Worm (Caenorhabditis elegans) whole organism, L2 larva: ENCODE data around the gene ZK930.4.

Experiments used
- ama-1 ChIP-seq: fragments of 150-350 bp; optimal IDR thresholded peaks from 2 replicates; lab custom pipeline; 2018; ENCODE audit warnings: inconsistent platforms
- gmeb-1 ChIP-seq: fragments of 150-350 bp; optimal IDR thresholded peaks from 2 replicates; lab custom pipeline; 2014; ENCODE audit warnings: missing biosample characterization, missing genetic modification characterization
- lin-13 ChIP-seq: fragments of 150-350 bp; optimal IDR thresholded peaks from 2 replicates; lab custom pipeline; 2014; ENCODE audit warnings: missing biosample characterization, missing genetic modification reagents, missing genetic modification characterization
- mbf-1 ChIP-seq: sonication (generic microtip); optimal IDR thresholded peaks from 2 replicates; lab custom pipeline; 2017; ENCODE audit warnings: missing biosample characterization, missing genetic modification characterization
- mdl-1 ChIP-seq, 2 experiments: fragments of 150-350 bp in 1 of 2; sonication (generic microtip) in 1 of 2; optimal IDR thresholded peaks; 2 replicates each; lab custom pipeline; 2017; ENCODE audit warnings: missing biosample characterization in 2 of 2, missing genetic modification characterization in 2 of 2
- nhr-11 ChIP-seq: fragments of 150-350 bp; optimal IDR thresholded peaks from 2 replicates; lab custom pipeline; 2014; ENCODE audit warnings: missing biosample characterization, missing genetic modification characterization
- nhr-12 ChIP-seq: fragments of 150-350 bp; optimal IDR thresholded peaks from 2 replicates; lab custom pipeline; 2014; ENCODE audit warnings: missing biosample characterization, missing genetic modification characterization
- nhr-6 ChIP-seq: fragments of 150-350 bp; optimal IDR thresholded peaks from 2 replicates; lab custom pipeline; 2014; ENCODE audit warnings: missing biosample characterization, missing genetic modification characterization
- nhr-77 ChIP-seq: fragments of 150-350 bp; optimal IDR thresholded peaks from 2 replicates; lab custom pipeline; 2014; ENCODE audit warnings: missing biosample characterization, missing genetic modification characterization
- unc-39 ChIP-seq: fragments of 150-350 bp; optimal IDR thresholded peaks from 2 replicates; lab custom pipeline; 2014; ENCODE audit warnings: missing biosample characterization, missing genetic modification characterization
- unc-55 ChIP-seq: fragments of 150-350 bp; sonication (generic microtip); optimal IDR thresholded peaks from 3 replicates; lab custom pipeline; 2014; ENCODE audit warnings: missing biosample characterization, missing genetic modification reagents, missing genetic modification characterization
- ztf-4 ChIP-seq: fragments of 150-350 bp; optimal IDR thresholded peaks from 2 replicates; lab custom pipeline; 2014; ENCODE audit warnings: missing biosample characterization, missing genetic modification characterization

ce11 chrII:11890596-11890995 is 15.7 kb upstream of the ZK930.4 start:
- TF ChIP-seq nhr-6 (tag; lab: Kevin White, UChicago) (no peak), nhr-11 (tag; lab: Kevin White, UChicago) (no peak), ztf-4 (tag; lab: Kevin White, UChicago) (no peak), nhr-77 (tag; lab: Kevin White, UChicago) (no peak), unc-55 (GFP tag; lab: Kevin White, UChicago) (no peak), mdl-1 (tag; optimal IDR thresholded peaks at IDR 0.05; lab: Kevin White, UChicago) (no peak), lin-13 (GFP tag; lab: Kevin White, UChicago) (no peak), mbf-1 (tag; lab: Kevin White, UChicago) (no peak), ama-1 (lab: Kevin White, UChicago) (no peak), nhr-12 (no peak), gmeb-1 (tag; lab: Kevin White, UChicago) (no peak), unc-39 (no peak)
